Worm (Caenorhabditis elegans) whole organism, mixed stage, embryonic: Measurements from ENCODE around the gene F55A4.3.
A peak's percentile ranks its signal among the peaks of the same experiment; 100 is the strongest.

Experiments
- M03D4.4 ChIP-seq: sonication (generic microtip); optimal IDR thresholded peaks from 2 replicates; lab custom pipeline; 2017; ENCODE audit warnings: mild to moderate bottlenecking, missing genetic modification characterization, missing compliant biosample characterization
- blmp-1 ChIP-seq: fragments of 150-350 bp; optimal IDR thresholded peaks from 2 replicates; lab custom pipeline; 2014; ENCODE audit warnings: missing biosample characterization, missing genetic modification characterization
- ceh-83 ChIP-seq: fragments of 200-800 bp; sonication (Bioruptor generic); optimal IDR thresholded peaks from 2 replicates; lab custom pipeline; 2018; ENCODE audit warnings: mild to moderate bottlenecking, missing genetic modification characterization, missing compliant biosample characterization
- ces-1 ChIP-seq: fragments of 150-350 bp; optimal IDR thresholded peaks from 2 replicates; lab custom pipeline; 2014; ENCODE audit warnings: missing biosample characterization, missing genetic modification reagents, missing genetic modification characterization
- cnd-1 ChIP-seq: fragments of 200-800 bp; sonication (Bioruptor generic); optimal IDR thresholded peaks from 2 replicates; lab custom pipeline; 2018; ENCODE audit warnings: mild to moderate bottlenecking, missing genetic modification characterization, missing compliant biosample characterization
- drap-1 ChIP-seq: fragments of 200-800 bp; sonication (Bioruptor generic); optimal IDR thresholded peaks from 3 replicates; lab custom pipeline; 2018; ENCODE audit warnings: mild to moderate bottlenecking, missing genetic modification characterization, missing compliant biosample characterization
- elt-1 ChIP-seq: sonication (generic microtip); optimal IDR thresholded peaks from 2 replicates; lab custom pipeline; 2017; ENCODE audit warnings: missing genetic modification characterization, mild to moderate bottlenecking, missing compliant biosample characterization, antibody characterized with exemption, moderate library complexity, borderline replicate concordance; ENCODE audit not compliant: insufficient read depth
- elt-3 ChIP-seq: fragments of 150-350 bp; optimal IDR thresholded peaks from 2 replicates; lab custom pipeline; 2014; ENCODE audit warnings: missing biosample characterization, missing genetic modification characterization
- flh-1 ChIP-seq: fragments of 200-800 bp; sonication (Bioruptor generic); optimal IDR thresholded peaks from 2 replicates; lab custom pipeline; 2018; ENCODE audit warnings: mild to moderate bottlenecking, missing genetic modification characterization, moderate library complexity, missing compliant biosample characterization
- ham-2 ChIP-seq: fragments of 200-800 bp; sonication (Bioruptor generic); optimal IDR thresholded peaks from 2 replicates; lab custom pipeline; 2018; ENCODE audit warnings: mild to moderate bottlenecking, missing genetic modification characterization, missing compliant biosample characterization
- hlh-1 ChIP-seq: fragments of 150-350 bp; optimal IDR thresholded peaks from 2 replicates; lab custom pipeline; 2014; ENCODE audit warnings: missing biosample characterization, missing genetic modification reagents, missing genetic modification characterization
- lin-13 ChIP-seq: fragments of 150-350 bp; optimal IDR thresholded peaks from 2 replicates; lab custom pipeline; 2014; ENCODE audit warnings: missing biosample characterization, missing genetic modification characterization
- lin-32 ChIP-seq: fragments of 200-800 bp; sonication (Bioruptor generic); optimal IDR thresholded peaks from 2 replicates; lab custom pipeline; 2018; ENCODE audit warnings: mild to moderate bottlenecking, missing genetic modification characterization, missing compliant biosample characterization
- mab-5 ChIP-seq: fragments of 150-350 bp; optimal IDR thresholded peaks from 2 replicates; lab custom pipeline; 2014; ENCODE audit warnings: missing biosample characterization, missing genetic modification characterization
- mep-1 ChIP-seq: fragments of 150-350 bp; optimal IDR thresholded peaks from 2 replicates; lab custom pipeline; 2017; ENCODE audit warnings: missing biosample characterization, missing genetic modification reagents, missing genetic modification characterization, inconsistent platforms
- mls-2 ChIP-seq: sonication (generic microtip); optimal IDR thresholded peaks from 2 replicates; lab custom pipeline; 2016; ENCODE audit warnings: mild to moderate bottlenecking, missing genetic modification characterization, moderate library complexity, missing compliant biosample characterization
- nhr-2 ChIP-seq: fragments of 150-350 bp; optimal IDR thresholded peaks from 2 replicates; lab custom pipeline; 2014; ENCODE audit warnings: missing biosample characterization, missing genetic modification characterization
- nhr-237 ChIP-seq: fragments of 150-350 bp; optimal IDR thresholded peaks from 2 replicates; lab custom pipeline; 2014; ENCODE audit warnings: missing biosample characterization, missing genetic modification characterization
- nhr-28 ChIP-seq: fragments of 150-350 bp; optimal IDR thresholded peaks from 2 replicates; lab custom pipeline; 2014; ENCODE audit warnings: missing biosample characterization, missing genetic modification characterization
- pha-4 ChIP-seq: fragments of 150-350 bp; optimal IDR thresholded peaks from 2 replicates; lab custom pipeline; 2018; ENCODE audit warnings: missing biosample characterization, missing genetic modification reagents, missing genetic modification characterization
- sem-2 ChIP-seq: fragments of 200-800 bp; sonication (Bioruptor generic); optimal IDR thresholded peaks from 2 replicates; lab custom pipeline; 2018; ENCODE audit warnings: mild to moderate bottlenecking, missing genetic modification characterization, missing compliant biosample characterization
- snpc-4 ChIP-seq: fragments of 150-350 bp; optimal IDR thresholded peaks from 2 replicates; lab custom pipeline; 2014; ENCODE audit warnings: missing biosample characterization, missing genetic modification characterization
- sptf-1 ChIP-seq: sonication (generic microtip); optimal IDR thresholded peaks from 2 replicates; lab custom pipeline; 2017; ENCODE audit warnings: mild to moderate bottlenecking, missing genetic modification characterization, moderate library complexity, missing compliant biosample characterization
- tbx-8 ChIP-seq: fragments of 200-800 bp; sonication (Bioruptor generic); optimal IDR thresholded peaks from 2 replicates; lab custom pipeline; 2018; ENCODE audit warnings: mild to moderate bottlenecking, missing genetic modification characterization, moderate library complexity, missing compliant biosample characterization
- unc-120 ChIP-seq: sonication (generic microtip); optimal IDR thresholded peaks from 2 replicates; lab custom pipeline; 2017; ENCODE audit warnings: missing genetic modification characterization, missing compliant biosample characterization; ENCODE audit not compliant: poor library complexity, severe bottlenecking
- unc-39 ChIP-seq: fragments of 150-350 bp; optimal IDR thresholded peaks from 2 replicates; lab custom pipeline; 2014; ENCODE audit warnings: missing biosample characterization, missing genetic modification characterization
- unc-62 ChIP-seq: fragments of 150-350 bp; optimal IDR thresholded peaks from 2 replicates; lab custom pipeline; 2014; ENCODE audit warnings: missing biosample characterization, missing genetic modification reagents, missing genetic modification characterization
- zip-8 ChIP-seq: fragments of 150-350 bp; optimal IDR thresholded peaks from 2 replicates; lab custom pipeline; 2014; ENCODE audit warnings: missing biosample characterization, missing genetic modification characterization
- ztf-11 ChIP-seq: fragments of 150-350 bp; optimal IDR thresholded peaks from 2 replicates; lab custom pipeline; 2014; ENCODE audit warnings: missing biosample characterization, missing genetic modification characterization

The F55A4.3 gene

ce11 chrX:991274-991673 is 33.6 kb downstream of the F55A4.3 start, which contains the start of the genes C09E10.3 and dgk-1:
Gene C09E10.3 (minus strand): TSS chrX:991374.
Gene dgk-1 (minus strand): TSS chrX:991456.
- TF ChIP-seq tbx-8 (GFP tag; lab: Kevin White, UChicago), result no peak
- no peak for TF ChIP-seq M03D4.4
- TF ChIP-seq cnd-1 (tag; lab: Kevin White, UChicago), result no peak
- no peak for TF ChIP-seq hlh-1
- TF ChIP-seq nhr-2 (tag; lab: Kevin White, UChicago), result no peak
- no peak for TF ChIP-seq sptf-1 (tag; lab: Kevin White, UChicago)
- TF ChIP-seq pha-4 (tag; lab: Kevin White, UChicago), result no peak
- TF ChIP-seq ham-2, result no peak
- no peak for TF ChIP-seq elt-3 (tag; lab: Kevin White, UChicago)
- TF ChIP-seq mls-2 (tag; lab: Kevin White, UChicago), result no peak
- TF ChIP-seq nhr-28 (tag; lab: Kevin White, UChicago), result no peak
- no peak for TF ChIP-seq elt-1
- no peak for TF ChIP-seq unc-120 (tag; lab: Kevin White, UChicago)
- TF ChIP-seq flh-1 (GFP tag; lab: Kevin White, UChicago), result no peak
- no peak for TF ChIP-seq mab-5 (tag; lab: Kevin White, UChicago)
- no peak for TF ChIP-seq unc-62 (GFP tag; lab: Kevin White, UChicago)
- no peak for TF ChIP-seq blmp-1
- no peak for TF ChIP-seq lin-13 (tag; lab: Kevin White, UChicago)

- TF ChIP-seq M03D4.4, result no peak
- no peak for TF ChIP-seq flh-1 (GFP tag; lab: Kevin White, UChicago)
- no peak for TF ChIP-seq hlh-1
- TF ChIP-seq unc-120 (tag; lab: Kevin White, UChicago), result no peak
- no peak for TF ChIP-seq snpc-4 (tag; lab: Kevin White, UChicago)
- TF ChIP-seq ceh-83, result no peak
- TF ChIP-seq mab-5 (tag; lab: Kevin White, UChicago), result no peak
- no peak for TF ChIP-seq mls-2 (tag; lab: Kevin White, UChicago)
- TF ChIP-seq nhr-237, result no peak
- no peak for TF ChIP-seq ztf-11 (tag; lab: Kevin White, UChicago)
- TF ChIP-seq unc-39, result no peak
- no peak for TF ChIP-seq mep-1 (tag; lab: Kevin White, UChicago)
- TF ChIP-seq lin-32 (GFP tag; lab: Kevin White, UChicago), result no peak
- TF ChIP-seq sem-2 (GFP tag; lab: Kevin White, UChicago), result no peak
- no peak for TF ChIP-seq ces-1 (GFP tag; lab: Kevin White, UChicago)
- TF ChIP-seq drap-1, result no peak
- no peak for TF ChIP-seq blmp-1
- no peak for TF ChIP-seq nhr-28 (tag; lab: Kevin White, UChicago)
- TF ChIP-seq, all 35 proteins: peak for 0
Observed at ce11 chrX:986463-986862, 38.4 kb downstream of the F55A4.3 start.

- TF ChIP-seq M03D4.4, result no peak
- TF ChIP-seq blmp-1, result no peak
- no peak for TF ChIP-seq unc-120 (tag; lab: Kevin White, UChicago)
- no peak for TF ChIP-seq sptf-1 (tag; lab: Kevin White, UChicago)
- no peak for TF ChIP-seq ces-1 (GFP tag; lab: Kevin White, UChicago)
- TF ChIP-seq elt-1, result no peak
- no peak for TF ChIP-seq zip-8 (tag; lab: Kevin White, UChicago)
- TF ChIP-seq snpc-4 (tag; lab: Kevin White, UChicago), result no peak
Observed at ce11 chrX:982598-982997, 42.3 kb downstream of the F55A4.3 start.

- TF ChIP-seq mep-1 (tag; lab: Kevin White, UChicago), result no peak
- no peak for TF ChIP-seq flh-1 (GFP tag; lab: Kevin White, UChicago)
- TF ChIP-seq elt-1, result peak; percentile 63
- TF ChIP-seq lin-13 (tag; lab: Kevin White, UChicago), result no peak
- no peak for TF ChIP-seq unc-39
- TF ChIP-seq pha-4 (tag; lab: Kevin White, UChicago), result no peak
Observed at ce11 chrX:980252-981009, 44.5 kb downstream of the F55A4.3 start, which contains the start of gene C44C1.1. Gene C44C1.1 (plus strand): TSS chrX:980776.
